Worm (Caenorhabditis elegans): ENCODE data around the gene C25F9.15.

- TF ChIP-seq pha-4 (tag; optimal IDR thresholded peaks at IDR 0.05) (no peak), rnt-1 (tag; optimal IDR thresholded peaks at IDR 0.05) (no peak), ama-1 (optimal IDR thresholded peaks at IDR 0.05) (no peak), elt-4 (tag; optimal IDR thresholded peaks at IDR 0.05) (no peak), pax-1 (tag; optimal IDR thresholded peaks at IDR 0.05) (no peak), ceh-45 (GFP tag; IDR thresholded peaks at IDR 0.05) (no peak), npax-4 (tag; optimal IDR thresholded peaks at IDR 0.05) (no peak), sox-4 (tag; optimal IDR thresholded peaks at IDR 0.05) (no peak), elt-2 (tag; optimal IDR thresholded peaks at IDR 0.05) (no peak), ets-4 (tag; optimal IDR thresholded peaks at IDR 0.05) (no peak)
These were observed 26.7 kb upstream of the C25F9.15 start for ce11 chrV:19391242-19391641.

All from whole organism, late embryonic.